Fruit fly (Drosophila melanogaster): ENCODE results near the gene CG12268.
A peak's percentile ranks its signal among the peaks of the same experiment; 100 is the strongest.

Gene CG12268

dm6 chr3R:23920874-23921539 is 27.2 kb downstream of the CG12268 start (continued):
- TF ChIP-seq Sox102F (GFP tag; optimal IDR thresholded peaks at IDR 0.05) (peak; percentile 64), Eip93F (GFP tag; optimal IDR thresholded peaks at IDR 0.05) (peak; percentile 39), CG10631 (GFP tag; optimal IDR thresholded peaks at IDR 0.05) (peak; percentile 14), Gug (GFP tag; IDR thresholded peaks at IDR 0.05) (peak; percentile 23), CG15336 (GFP tag; IDR thresholded peaks at IDR 0.05) (peak; percentile 26; the same call in 1 of the 2 replicates), Ets96B (tag; optimal IDR thresholded peaks at IDR 0.05) (peak; percentile 37), CG11902 (GFP tag; optimal IDR thresholded peaks at IDR 0.05) (peak; percentile 12), topi (GFP tag; optimal IDR thresholded peaks at IDR 0.05) (peak; percentile 74), net (GFP tag; optimal IDR thresholded peaks at IDR 0.05) (peak; percentile 11), Hr4 (GFP tag; optimal IDR thresholded peaks at IDR 0.05) (no peak), CG11762 (GFP tag; optimal IDR thresholded peaks at IDR 0.05; ENCODE audit: insufficient read depth) (no peak), lz (GFP tag; optimal IDR thresholded peaks at IDR 0.05) (peak; percentile 64), CG9139 (GFP tag; optimal IDR thresholded peaks at IDR 0.05) (no peak), Blimp-1 (GFP tag; optimal IDR thresholded peaks at IDR 0.05) (no peak), Met (GFP tag; optimal IDR thresholded peaks at IDR 0.05) (peak; percentile 24), fkh (GFP tag; optimal IDR thresholded peaks at IDR 0.05) (no peak), CG4318 (GFP tag; optimal IDR thresholded peaks at IDR 0.05) (no peak), CG32006 (GFP tag; optimal IDR thresholded peaks at IDR 0.05) (no peak), vri (GFP tag; optimal IDR thresholded peaks at IDR 0.05) (peak; percentile 4), CG31627 (GFP tag; optimal IDR thresholded peaks at IDR 0.05) (peak; percentile 58), Hr38 (GFP tag; optimal IDR thresholded peaks at IDR 0.05) (no peak), fd85E (GFP tag; optimal IDR thresholded peaks at IDR 0.05) (no peak), CG16779 (tag; optimal IDR thresholded peaks at IDR 0.05) (no peak), Sox15 (GFP tag; optimal IDR thresholded peaks at IDR 0.05) (peak; percentile 41), spab (GFP tag; optimal IDR thresholded peaks at IDR 0.05) (no peak)

dm6 chr3R:23920387-23920786 is 27.8 kb downstream of the CG12268 start:
- TF ChIP-seq CG3919 (GFP tag; optimal IDR thresholded peaks at IDR 0.05) (peak; percentile 48), CG3032 (tag; optimal IDR thresholded peaks at IDR 0.05) (no peak)

dm6 chr3R:23919366-23919765 is 28.9 kb downstream of the CG12268 start:
- TF ChIP-seq Eip93F (GFP tag; optimal IDR thresholded peaks at IDR 0.05) (no peak), Sox15 (GFP tag; optimal IDR thresholded peaks at IDR 0.05) (no peak), CG6792 (GFP tag; optimal IDR thresholded peaks at IDR 0.05) (no peak), Ets21C (GFP tag; optimal IDR thresholded peaks at IDR 0.05) (no peak), CG7368 (GFP tag; optimal IDR thresholded peaks at IDR 0.05) (peak; percentile 12), fkh (GFP tag; optimal IDR thresholded peaks at IDR 0.05) (peak; percentile 93), Eip78C (GFP tag) (peak; percentile 49), Ets96B (tag; optimal IDR thresholded peaks at IDR 0.05) (no peak), net (GFP tag; optimal IDR thresholded peaks at IDR 0.05) (peak; percentile 38), CG4318 (GFP tag; optimal IDR thresholded peaks at IDR 0.05) (no peak), CG10669 (GFP tag; optimal IDR thresholded peaks at IDR 0.05) (no peak), eg (GFP tag; IDR thresholded peaks at IDR 0.05) (peak; percentile 28; the same call in 1 of the 3 replicates), CG1621 (tag; optimal IDR thresholded peaks at IDR 0.05) (peak; percentile 14), CG8632 (GFP tag; optimal IDR thresholded peaks at IDR 0.05) (peak; percentile 25)

dm6 chr3R:23915967-23916366 is 32.3 kb downstream of the CG12268 start:
- TF ChIP-seq Sox15 (GFP tag; optimal IDR thresholded peaks at IDR 0.05) (peak; percentile 80), Blimp-1 (GFP tag; optimal IDR thresholded peaks at IDR 0.05) (peak; percentile 55), CG3032 (tag; optimal IDR thresholded peaks at IDR 0.05) (peak; percentile 89), lz (GFP tag; optimal IDR thresholded peaks at IDR 0.05) (peak; percentile 90), Gug (GFP tag; IDR thresholded peaks at IDR 0.05) (no peak), CG34406 (GFP tag; optimal IDR thresholded peaks at IDR 0.05) (peak; percentile 86), dac (GFP tag; optimal IDR thresholded peaks at IDR 0.05) (peak; percentile 36), CG4318 (GFP tag; optimal IDR thresholded peaks at IDR 0.05) (peak; percentile 48), Ets21C (GFP tag; optimal IDR thresholded peaks at IDR 0.05) (peak; percentile 79), CG11294 (GFP tag; IDR thresholded peaks at IDR 0.05) (no peak), cyc (GFP tag; optimal IDR thresholded peaks at IDR 0.05) (peak; percentile 88), svp (GFP tag) (peak; percentile 94), CG10631 (GFP tag; optimal IDR thresholded peaks at IDR 0.05) (peak; percentile 89), ss (GFP tag; optimal IDR thresholded peaks at IDR 0.05) (peak; percentile 86 to 92), CG6276 (GFP tag; optimal IDR thresholded peaks at IDR 0.05) (peak; percentile 27), CG11762 (GFP tag; optimal IDR thresholded peaks at IDR 0.05; ENCODE audit: insufficient read depth) (peak; percentile 74), CG8632 (GFP tag; optimal IDR thresholded peaks at IDR 0.05) (peak; percentile 82), CG3919 (GFP tag; optimal IDR thresholded peaks at IDR 0.05) (peak; percentile 90), Lpt (GFP tag; optimal IDR thresholded peaks at IDR 0.05) (peak; percentile 67), CG7368 (GFP tag; optimal IDR thresholded peaks at IDR 0.05) (peak; percentile 81), pdm3 (GFP tag; optimal IDR thresholded peaks at IDR 0.05) (peak; percentile 88), Eip78C (GFP tag) (peak; percentile 97), fd85E (GFP tag; optimal IDR thresholded peaks at IDR 0.05) (peak; percentile 47)
